Fruit fly (Drosophila melanogaster): Measurements from ENCODE around the gene Graf.

Graf gene

dm6 chrX:15712409-15712808, 48.1 kb downstream of the Graf start, which contains the start of gene HUWE1 (continued):
- TF ChIP-seq cas (GFP tag; IDR thresholded peaks at IDR 0.05) (no peak), CG32767 (GFP tag; IDR thresholded peaks at IDR 0.05) (no peak), CG9609 (GFP tag; optimal IDR thresholded peaks at IDR 0.05) (peak; percentile 10), fd96Cb (tag; optimal IDR thresholded peaks at IDR 0.05) (no peak), bigmax (GFP tag; optimal IDR thresholded peaks at IDR 0.05) (no peak), unc-4 (GFP tag; IDR thresholded peaks at IDR 0.05; ENCODE audit: partially characterized antibody) (peak; percentile 86), HmgZ (tag; optimal IDR thresholded peaks at IDR 0.05) (peak; percentile 63), dpn (GFP tag; optimal IDR thresholded peaks at IDR 0.05) (peak in 1 of 2 experiments; percentile 4), repo (GFP tag; optimal IDR thresholded peaks at IDR 0.05) (no peak), CG32532 (GFP tag; IDR thresholded peaks at IDR 0.05) (no peak), CG17186 (GFP tag; optimal IDR thresholded peaks at IDR 0.05) (peak; percentile 56), phol (tag; optimal IDR thresholded peaks at IDR 0.05) (peak; percentile 58), cg (GFP tag; optimal IDR thresholded peaks at IDR 0.05) (no peak), gem (tag; optimal IDR thresholded peaks at IDR 0.05) (no peak), CkIIα-i1 (GFP tag; IDR thresholded peaks at IDR 0.05) (no peak), CG11560 (tag; IDR thresholded peaks at IDR 0.05) (peak; percentile 49; the same call in 1 of the 3 replicates), bbx (GFP tag; IDR thresholded peaks at IDR 0.05; ENCODE audit: partially characterized antibody) (peak; percentile 83), CG9817 (tag; optimal IDR thresholded peaks at IDR 0.05) (no peak), CG11247 (GFP tag; IDR thresholded peaks at IDR 0.05) (no peak), CG14050 (GFP tag; IDR thresholded peaks at IDR 0.05) (no peak), hth (optimal IDR thresholded peaks at IDR 0.05) (no peak), pros (GFP tag; optimal IDR thresholded peaks at IDR 0.05) (no peak), salm (tag; optimal IDR thresholded peaks at IDR 0.05) (peak; percentile 2), nmo (GFP tag; optimal IDR thresholded peaks at IDR 0.05) (peak; percentile 68), CG33557 (GFP tag; optimal IDR thresholded peaks at IDR 0.05) (peak; percentile 5), onecut (GFP tag; IDR thresholded peaks at IDR 0.05) (no peak), Camta (GFP tag; optimal IDR thresholded peaks at IDR 0.05) (no peak), C15 (GFP tag; IDR thresholded peaks at IDR 0.05) (no peak), CG11456 (GFP tag; IDR thresholded peaks at IDR 0.05) (no peak), CG12391 (tag; optimal IDR thresholded peaks at IDR 0.05) (peak; percentile 37), CG17361 (GFP tag; IDR thresholded peaks at IDR 0.05) (no peak), Hmx (GFP tag; optimal IDR thresholded peaks at IDR 0.05) (no peak), ken (GFP tag; IDR thresholded peaks at IDR 0.05) (no peak), CG17328 (GFP tag; IDR thresholded peaks at IDR 0.05) (no peak), gcm2 (GFP tag; optimal IDR thresholded peaks at IDR 0.05) (no peak), CG1832 (GFP tag; optimal IDR thresholded peaks at IDR 0.05) (no peak), exex (tag; optimal IDR thresholded peaks at IDR 0.05) (no peak), Mad (GFP tag; optimal IDR thresholded peaks at IDR 0.05) (no peak), CG4328 (GFP tag; optimal IDR thresholded peaks at IDR 0.05) (no peak), CG3163 (GFP tag; optimal IDR thresholded peaks at IDR 0.05) (peak; percentile 33), CG15073 (GFP tag; optimal IDR thresholded peaks at IDR 0.05) (no peak), CG7963 (GFP tag; IDR thresholded peaks at IDR 0.05; ENCODE audit: partially characterized antibody) (peak; percentile 79), sd (tag; optimal IDR thresholded peaks at IDR 0.05) (no peak), seq (GFP tag; IDR thresholded peaks at IDR 0.05) (no peak), sqz (GFP tag; optimal IDR thresholded peaks at IDR 0.05) (no peak), CG16779 (GFP tag; IDR thresholded peaks at IDR 0.05) (no peak), lov (optimal IDR thresholded peaks at IDR 0.05) (no peak), lov (GFP tag; IDR thresholded peaks at IDR 0.05) (no peak), CG10979 (tag; optimal IDR thresholded peaks at IDR 0.05) (no peak), TFAM (GFP tag; optimal IDR thresholded peaks at IDR 0.05) (no peak), Meics (GFP tag; optimal IDR thresholded peaks at IDR 0.05) (no peak), gsb (GFP tag; IDR thresholded peaks at IDR 0.05) (no peak), NK7.1 (GFP tag; optimal IDR thresholded peaks at IDR 0.05) (no peak)
